Fruit fly (Drosophila melanogaster): ENCODE measurements around the gene ND-ASHI.

Gene ND-ASHI

dm6 chrX:6696467-6696866 is 17.5 kb upstream of the ND-ASHI start (continued):
- TF ChIP-seq CG17568 (GFP tag; optimal IDR thresholded peaks at IDR 0.05) (peak; percentile 88), org-1 (GFP tag; optimal IDR thresholded peaks at IDR 0.05) (peak; percentile 68), ap (GFP tag; IDR thresholded peaks at IDR 0.05) (peak; percentile 48), stc (GFP tag; IDR thresholded peaks at IDR 0.05) (peak; percentile 70), CG7839 (tag; optimal IDR thresholded peaks at IDR 0.05) (peak; percentile 71), CG34376 (GFP tag; optimal IDR thresholded peaks at IDR 0.05) (peak; percentile 83), amos (GFP tag; IDR thresholded peaks at IDR 0.05; ENCODE audit: partially characterized antibody) (no peak), scrt (GFP tag; optimal IDR thresholded peaks at IDR 0.05) (peak; percentile 79), Aef1 (GFP tag; IDR thresholded peaks at IDR 0.05) (peak; percentile 38; the same call in 1 of the 3 replicates), dimm (GFP tag; IDR thresholded peaks at IDR 0.05) (no peak), CG9932 (GFP tag; IDR thresholded peaks at IDR 0.05) (peak; percentile 63), CG3838 (GFP tag; optimal IDR thresholded peaks at IDR 0.05) (no peak), pan (optimal IDR thresholded peaks at IDR 0.05) (no peak), pan (GFP tag; optimal IDR thresholded peaks at IDR 0.05 in 1 of 2, IDR thresholded peaks at IDR 0.05 in 1 of 2) (peak in 1 of 2 experiments; percentile 76), yki (optimal IDR thresholded peaks at IDR 0.05) (no peak), CG12104 (GFP tag; optimal IDR thresholded peaks at IDR 0.05) (peak; percentile 44), Hsf (GFP tag; optimal IDR thresholded peaks at IDR 0.05) (peak; percentile 60), B-H1 (GFP tag; IDR thresholded peaks at IDR 0.05) (no peak; the same call in 2 of the 3 replicates), dmrt11E (tag; optimal IDR thresholded peaks at IDR 0.05) (peak; percentile 34), CG2712 (tag; optimal IDR thresholded peaks at IDR 0.05) (peak; percentile 70), esg (GFP tag; conservative IDR thresholded peaks at IDR 0.05) (peak; percentile 59), CG43689 (GFP tag; IDR thresholded peaks at IDR 0.05) (0 out of 2 replicates have a peak, but pooled peaks have one; percentile 21), pho (GFP tag; optimal IDR thresholded peaks at IDR 0.05) (peak; percentile 63), Optix (GFP tag; IDR thresholded peaks at IDR 0.05) (peak; percentile 67; the same call in 1 of the 3 replicates), Meics (GFP tag; optimal IDR thresholded peaks at IDR 0.05) (peak; percentile 84), NK7.1 (GFP tag; optimal IDR thresholded peaks at IDR 0.05) (no peak), Mes4 (GFP tag; optimal IDR thresholded peaks at IDR 0.05) (peak; percentile 44), knrl (GFP tag; IDR thresholded peaks at IDR 0.05; ENCODE audit: partially characterized antibody) (no peak), CG4730 (GFP tag; IDR thresholded peaks at IDR 0.05) (0 out of 2 replicates have a peak, but pooled peaks have one; percentile 22), pzg (GFP tag; optimal IDR thresholded peaks at IDR 0.05) (no peak), lov (optimal IDR thresholded peaks at IDR 0.05) (no peak), lov (GFP tag; IDR thresholded peaks at IDR 0.05) (0 out of 3 replicates have a peak, but pooled peaks have one; percentile 41), mirr (GFP tag; optimal IDR thresholded peaks at IDR 0.05) (peak; percentile 35), Hr78 (GFP tag; optimal IDR thresholded peaks at IDR 0.05) (peak in 1 of 2 experiments; percentile 8), gro (GFP tag; optimal IDR thresholded peaks at IDR 0.05) (peak; percentile 79), nmo (GFP tag; optimal IDR thresholded peaks at IDR 0.05) (peak; percentile 54), CG9727 (GFP tag; optimal IDR thresholded peaks at IDR 0.05) (peak; percentile 63), gem (tag; optimal IDR thresholded peaks at IDR 0.05) (peak; percentile 79), bsh (GFP tag; optimal IDR thresholded peaks at IDR 0.05) (peak; percentile 61 to 74), CG8944 (GFP tag; optimal IDR thresholded peaks at IDR 0.05) (no peak), CG2116 (GFP tag; optimal IDR thresholded peaks at IDR 0.05) (peak; percentile 34), Atf6 (GFP tag; IDR thresholded peaks at IDR 0.05) (peak; percentile 87), CG14667 (GFP tag; IDR thresholded peaks at IDR 0.05) (peak; percentile 51), ATbp (GFP tag; optimal IDR thresholded peaks at IDR 0.05) (peak; percentile 66), CG2202 (tag; optimal IDR thresholded peaks at IDR 0.05) (peak; percentile 27), CG7271 (tag; optimal IDR thresholded peaks at IDR 0.05) (no peak), CG32767 (GFP tag; IDR thresholded peaks at IDR 0.05) (0 out of 2 replicates have a peak, but pooled peaks have one; percentile 18), CG34422 (GFP tag; IDR thresholded peaks at IDR 0.05) (no peak), dpn (GFP tag; optimal IDR thresholded peaks at IDR 0.05) (peak; percentile 54 to 61), CG13894 (tag; optimal IDR thresholded peaks at IDR 0.05) (peak; percentile 82), CG14441 (GFP tag; IDR thresholded peaks at IDR 0.05) (peak; percentile 85), br (optimal IDR thresholded peaks at IDR 0.05) (no peak)

Measured in whole organism, embryonic.